Worm (Caenorhabditis elegans) whole organism, young adult: ENCODE data around the gene miz-1.

Experiments used
- F23B12.7 ChIP-seq: sonication (generic microtip); optimal IDR thresholded peaks from 2 replicates; lab custom pipeline; 2017; ENCODE audit warnings: missing genetic modification characterization, mild to moderate bottlenecking, missing compliant biosample characterization, antibody characterized with exemption, moderate library complexity; ENCODE audit not compliant: insufficient read depth
- F49E8.2 ChIP-seq: sonication (generic microtip); optimal IDR thresholded peaks from 3 replicates; lab custom pipeline; 2017; ENCODE audit warnings: missing genetic modification characterization, mild to moderate bottlenecking, missing compliant biosample characterization, antibody characterized with exemption, moderate library complexity; ENCODE audit not compliant: insufficient read depth
- F55B11.4 ChIP-seq: sonication (generic microtip); optimal IDR thresholded peaks from 2 replicates; lab custom pipeline; 2016; ENCODE audit warnings: missing compliant biosample characterization, missing genetic modification characterization, borderline replicate concordance; ENCODE audit not compliant: insufficient read depth
- bed-1 ChIP-seq: fragments of 200-800 bp; sonication (Bioruptor generic); IDR thresholded peaks from 2 replicates; pipeline ENCODE4 v1.3.6; 2022; ENCODE audit warnings: missing genetic modification reagents, missing genetic modification characterization, missing compliant biosample characterization
- cebp-1 ChIP-seq, 2 experiments: fragments of 200-800 bp in 1 of 2; sonication (Bioruptor generic) in 1 of 2; sonication (generic microtip) in 1 of 2; IDR thresholded peaks in 1 of 2; optimal IDR thresholded peaks in 1 of 2; 2 replicates each; pipeline versions ENCODE4 v1.3.6 to Lab custom; 2017 to 2022; ENCODE audit warnings: missing compliant biosample characterization in 2 of 2, missing genetic modification characterization in 2 of 2, mild to moderate bottlenecking in 1 of 2, missing genetic modification reagents in 1 of 2, moderate library complexity in 1 of 2
- cebp-2 ChIP-seq: fragments of 200-800 bp; sonication (Bioruptor generic); IDR thresholded peaks from 2 replicates; pipeline ENCODE4 v1.3.6; 2022; ENCODE audit warnings: missing genetic modification characterization, missing compliant biosample characterization
- ceh-100 ChIP-seq: fragments of 200-800 bp; sonication (Bioruptor generic); IDR thresholded peaks from 2 replicates; pipeline ENCODE4 v1.3.6; 2022; ENCODE audit warnings: missing genetic modification reagents, missing genetic modification characterization, missing compliant biosample characterization
- ceh-79 ChIP-seq: sonication (generic microtip); optimal IDR thresholded peaks from 2 replicates; lab custom pipeline; 2017; ENCODE audit warnings: mild to moderate bottlenecking, missing genetic modification characterization, missing compliant biosample characterization
- ceh-91 ChIP-seq: fragments of 200-800 bp; sonication (Bioruptor generic); IDR thresholded peaks from 2 replicates; pipeline ENCODE4 v1.3.6; 2022; ENCODE audit warnings: missing genetic modification reagents, missing genetic modification characterization, missing compliant biosample characterization
- dox-1 ChIP-seq: fragments of 200-800 bp; sonication (Bioruptor generic); IDR thresholded peaks from 2 replicates; pipeline ENCODE4 v1.3.6; 2022; ENCODE audit warnings: missing genetic modification reagents, missing genetic modification characterization, missing compliant biosample characterization
- dpff-1 ChIP-seq: sonication (generic microtip); optimal IDR thresholded peaks from 2 replicates; lab custom pipeline; 2017; ENCODE audit warnings: mild to moderate bottlenecking, missing genetic modification characterization, missing compliant biosample characterization
- dpl-1 ChIP-seq: fragments of 150-350 bp; optimal IDR thresholded peaks from 2 replicates; lab custom pipeline; 2014; ENCODE audit warnings: missing biosample characterization, missing genetic modification reagents, missing genetic modification characterization
- ets-4 ChIP-seq: fragments of 200-800 bp; sonication (Bioruptor generic); optimal IDR thresholded peaks from 2 replicates; lab custom pipeline; 2018; ENCODE audit warnings: mild to moderate bottlenecking, missing genetic modification characterization, missing compliant biosample characterization
- gei-17 ChIP-seq: fragments of 200-800 bp; sonication (Bioruptor generic); optimal IDR thresholded peaks from 2 replicates; lab custom pipeline; 2018; ENCODE audit warnings: mild to moderate bottlenecking, missing genetic modification characterization, missing compliant biosample characterization
- let-526 ChIP-seq: fragments of 200-800 bp; sonication (Bioruptor generic); IDR thresholded peaks from 2 replicates; pipeline ENCODE4 v1.3.6; 2022; ENCODE audit warnings: missing genetic modification reagents, missing genetic modification characterization, missing compliant biosample characterization
- lin-40 ChIP-seq: sonication (generic microtip); optimal IDR thresholded peaks from 2 replicates; lab custom pipeline; 2016; ENCODE audit warnings: missing genetic modification characterization, mild to moderate bottlenecking, missing compliant biosample characterization, missing genotype, missing genetic modification reagents
- nhr-120 ChIP-seq: fragments of 200-800 bp; sonication (Bioruptor generic); IDR thresholded peaks from 2 replicates; pipeline ENCODE4 v1.3.6; 2022; ENCODE audit warnings: missing genetic modification characterization, missing compliant biosample characterization
- nhr-179 ChIP-seq: sonication (generic microtip); optimal IDR thresholded peaks from 2 replicates; lab custom pipeline; 2016; ENCODE audit warnings: mild to moderate bottlenecking, missing genetic modification characterization, missing compliant biosample characterization
- pbrm-1 ChIP-seq: fragments of 200-800 bp; sonication (Bioruptor generic); IDR thresholded peaks from 2 replicates; pipeline ENCODE4 v1.3.6; 2022; ENCODE audit warnings: missing genetic modification reagents, missing genetic modification characterization, missing compliant biosample characterization
- sea-2 ChIP-seq: fragments of 200-800 bp; sonication (Bioruptor generic); IDR thresholded peaks from 2 replicates; pipeline ENCODE4 v1.3.6; 2022; ENCODE audit warnings: missing genetic modification characterization, missing compliant biosample characterization
- snpc-3.4 ChIP-seq: sonication (generic microtip); optimal IDR thresholded peaks from 2 replicates; lab custom pipeline; 2017; ENCODE audit warnings: missing genetic modification characterization, mild to moderate bottlenecking, missing compliant biosample characterization, antibody characterized with exemption, moderate library complexity, missing genotype, missing genetic modification reagents
- somi-1 ChIP-seq: fragments of 200-800 bp; sonication (Bioruptor generic); optimal IDR thresholded peaks from 2 replicates; lab custom pipeline; 2018; ENCODE audit warnings: mild to moderate bottlenecking, missing genetic modification characterization, missing compliant biosample characterization
- tbx-9 ChIP-seq: sonication (generic microtip); optimal IDR thresholded peaks from 2 replicates; lab custom pipeline; 2016; ENCODE audit warnings: borderline replicate concordance, missing genetic modification characterization, inconsistent platforms, missing compliant biosample characterization
- ztf-18 ChIP-seq: sonication (generic microtip); optimal IDR thresholded peaks from 2 replicates; lab custom pipeline; 2016; ENCODE audit warnings: missing genotype, mild to moderate bottlenecking, missing genetic modification characterization, missing compliant biosample characterization
- ztf-28 ChIP-seq: fragments of 200-800 bp; sonication (Bioruptor generic); IDR thresholded peaks from 2 replicates; pipeline ENCODE4 v1.3.6; 2022; ENCODE audit warnings: missing genetic modification reagents, missing genetic modification characterization, missing compliant biosample characterization

Gene miz-1

DNA sequence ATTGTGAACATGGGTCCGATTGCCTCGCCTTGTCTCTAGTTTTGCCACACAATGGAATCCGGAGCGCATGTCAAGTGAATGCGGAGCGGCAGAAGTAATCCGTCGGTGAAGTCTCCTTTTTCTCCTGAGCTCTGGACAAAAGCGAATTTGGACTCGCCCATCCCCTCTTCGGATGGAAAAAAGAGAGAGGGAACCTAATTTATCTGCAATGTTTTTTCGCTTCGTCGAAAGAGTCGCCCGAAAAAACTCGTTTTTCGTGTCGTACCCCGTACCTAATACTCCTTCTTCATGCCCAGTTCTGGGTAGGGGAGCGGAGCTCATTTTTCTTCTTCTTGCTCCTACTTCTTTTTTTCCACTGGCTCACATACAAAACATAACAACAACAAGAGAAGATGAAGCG lies 58.0 kb downstream of the miz-1 start:
- TF ChIP-seq F23B12.7 (tag; lab: Kevin White, UChicago) = no peak
- no peak for TF ChIP-seq lin-40 (tag; lab: Kevin White, UChicago)
- TF ChIP-seq let-526 = no peak
- TF ChIP-seq sea-2 (GFP tag; lab: Robert Waterston, UW) = no peak
- TF ChIP-seq ets-4 = no peak
- TF ChIP-seq cebp-2 = no peak
- no peak for TF ChIP-seq nhr-120 (GFP tag; lab: Robert Waterston, UW)
- TF ChIP-seq ceh-79 (tag; lab: Kevin White, UChicago) = no peak
- TF ChIP-seq ztf-18 (tag; lab: Kevin White, UChicago) = no peak
- TF ChIP-seq tbx-9 (tag; lab: Kevin White, UChicago) = no peak
- TF ChIP-seq somi-1 = no peak
- no peak for TF ChIP-seq nhr-179 (tag; lab: Kevin White, UChicago)
- TF ChIP-seq ceh-100 (GFP tag; lab: Robert Waterston, UW) = no peak
- no peak for TF ChIP-seq dox-1
- no peak for TF ChIP-seq pbrm-1
- no peak for TF ChIP-seq snpc-3.4 (tag; lab: Kevin White, UChicago)
- no peak for TF ChIP-seq ceh-91 (GFP tag; lab: Robert Waterston, UW)

DNA sequence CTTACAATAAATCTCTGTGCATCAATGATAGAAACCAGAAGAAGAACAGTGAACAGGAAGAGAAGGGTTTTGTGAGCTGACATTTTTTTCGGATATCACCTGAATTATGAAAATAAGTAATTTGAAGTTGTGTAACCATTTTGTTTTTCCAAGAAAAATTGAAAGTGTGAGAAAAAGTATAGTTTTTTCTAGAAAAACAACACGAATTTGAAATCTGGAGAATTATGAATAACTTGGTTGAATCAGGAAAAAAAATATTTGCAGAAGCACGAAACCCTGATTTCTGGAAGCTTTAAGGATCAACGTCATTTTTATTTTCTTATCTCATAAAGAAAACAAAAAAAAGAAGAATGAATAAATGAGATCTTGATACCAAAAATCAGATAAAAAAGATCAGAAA lies 62.3 kb downstream of the miz-1 start, which contains the start of gene F13E9.12:
Gene F13E9.12, minus strand, starts transcription at position 101 of the 400 bp plus-strand sequence.
- TF ChIP-seq F55B11.4 (tag; lab: Kevin White, UChicago) (no peak), dpl-1 (GFP tag; lab: Kevin White, UChicago) (no peak), gei-17 (GFP tag; lab: Kevin White, UChicago) (no peak), ztf-18 (tag; lab: Kevin White, UChicago) (no peak), F49E8.2 (tag; lab: Kevin White, UChicago) (no peak), bed-1 (GFP tag; lab: Robert Waterston, UW) (no peak), dpff-1 (tag; lab: Kevin White, UChicago) (no peak), ztf-28 (GFP tag; lab: Robert Waterston, UW) (no peak), cebp-1 (GFP tag; IDR thresholded peaks at IDR 0.05; lab: Robert Waterston, UW) (no peak), cebp-1 (tag; optimal IDR thresholded peaks at IDR 0.05; lab: Kevin White, UChicago) (no peak)
- TF ChIP-seq, all 124 proteins: peak for 0
